Worm (Caenorhabditis elegans) whole organism, late embryonic: ENCODE measurements around the gene ife-5.

Experiments used
- F13H6.1 ChIP-seq: sonication (generic microtip); optimal IDR thresholded peaks from 2 replicates; lab custom pipeline; 2016; ENCODE audit warnings: missing genetic modification characterization, missing compliant biosample characterization
- K02D7.2 ChIP-seq: sonication (generic microtip); optimal IDR thresholded peaks from 2 replicates; lab custom pipeline; 2017; ENCODE audit warnings: mild to moderate bottlenecking, missing genetic modification characterization, missing compliant biosample characterization
- ama-1 ChIP-seq: fragments of 150-350 bp; optimal IDR thresholded peaks from 2 replicates; lab custom pipeline; 2014
- ceh-14 ChIP-seq: sonication (generic microtip); optimal IDR thresholded peaks from 2 replicates; lab custom pipeline; 2016; ENCODE audit warnings: missing genotype, missing genetic modification characterization, missing compliant biosample characterization
- ceh-2 ChIP-seq: sonication (generic microtip); optimal IDR thresholded peaks from 2 replicates; lab custom pipeline; 2016; ENCODE audit warnings: missing genotype, missing genetic modification characterization, missing compliant biosample characterization
- ceh-34 ChIP-seq: sonication (generic microtip); optimal IDR thresholded peaks from 2 replicates; lab custom pipeline; 2016; ENCODE audit warnings: mild to moderate bottlenecking, missing genetic modification characterization, missing compliant biosample characterization
- ceh-45 ChIP-seq: fragments of 200-800 bp; sonication (Bioruptor generic); IDR thresholded peaks from 2 replicates; pipeline ENCODE4 v1.3.6; 2022; ENCODE audit warnings: missing genetic modification reagents, missing genetic modification characterization, missing compliant biosample characterization
- che-1 ChIP-seq: sonication (generic microtip); optimal IDR thresholded peaks from 2 replicates; lab custom pipeline; 2016; ENCODE audit warnings: mild to moderate bottlenecking, missing genetic modification characterization, missing compliant biosample characterization
- eyg-1 ChIP-seq: sonication (generic microtip); optimal IDR thresholded peaks from 2 replicates; lab custom pipeline; 2016; ENCODE audit warnings: missing genotype, missing genetic modification characterization, missing compliant biosample characterization
- fkh-10 ChIP-seq: fragments of 150-350 bp; optimal IDR thresholded peaks from 2 replicates; lab custom pipeline; 2014; ENCODE audit warnings: missing biosample characterization, missing genetic modification reagents, missing genetic modification characterization
- hlh-30 ChIP-seq: sonication (generic microtip); optimal IDR thresholded peaks from 2 replicates; lab custom pipeline; 2017; ENCODE audit warnings: antibody characterized with exemption, missing genetic modification characterization, missing compliant biosample characterization; ENCODE audit not compliant: insufficient read depth
- pha-4 ChIP-seq: fragments of 150-350 bp; optimal IDR thresholded peaks from 2 replicates; lab custom pipeline; 2018; ENCODE audit warnings: missing biosample characterization, missing genetic modification reagents, missing genetic modification characterization
- ref-2 ChIP-seq: sonication (generic microtip); optimal IDR thresholded peaks from 2 replicates; lab custom pipeline; 2016; ENCODE audit warnings: missing genetic modification characterization, missing compliant biosample characterization
- sdc-2 ChIP-seq: sonication (generic microtip); optimal IDR thresholded peaks from 2 replicates; lab custom pipeline; 2016; ENCODE audit warnings: missing genotype, missing genetic modification characterization, missing compliant biosample characterization
- sox-2 ChIP-seq: fragments of 200-800 bp; sonication (Bioruptor generic); IDR thresholded peaks from 2 replicates; pipeline ENCODE4 v1.3.6; 2022; ENCODE audit warnings: missing genetic modification reagents, missing genetic modification characterization, missing compliant biosample characterization
- tbx-2 ChIP-seq: sonication (generic microtip); optimal IDR thresholded peaks from 2 replicates; lab custom pipeline; 2016; ENCODE audit warnings: missing genetic modification characterization, missing compliant biosample characterization
- tbx-7 ChIP-seq: sonication (generic microtip); optimal IDR thresholded peaks from 2 replicates; lab custom pipeline; 2016; ENCODE audit warnings: missing genotype, missing genetic modification characterization, missing compliant biosample characterization
- ttx-3 ChIP-seq: sonication (generic microtip); optimal IDR thresholded peaks from 2 replicates; lab custom pipeline; 2016; ENCODE audit warnings: missing genetic modification reagents, missing genetic modification characterization, missing compliant biosample characterization
- unc-86 ChIP-seq: sonication (generic microtip); optimal IDR thresholded peaks from 2 replicates; lab custom pipeline; 2016; ENCODE audit warnings: missing genetic modification characterization, missing compliant biosample characterization
- zip-5 ChIP-seq: sonication (generic microtip); optimal IDR thresholded peaks from 2 replicates; lab custom pipeline; 2016; ENCODE audit warnings: missing genetic modification characterization, missing compliant biosample characterization

The ife-5 gene

ce11 chrII:12332624-12333023 lies 52.2 kb downstream of the ife-5 start, which contains the start of gene sre-54:
Gene sre-54, plus strand, starts transcription at chrII:12332924.
- TF ChIP-seq sox-2 (GFP tag; lab: Robert Waterston, UW) (no peak), hlh-30 (no peak), tbx-7 (no peak), tbx-2 (tag; lab: Kevin White, UChicago) (no peak), fkh-10 (no peak), ama-1 (lab: Kevin White, UChicago) (no peak), ceh-45 (GFP tag; lab: Robert Waterston, UW) (no peak), sdc-2 (tag; lab: Kevin White, UChicago) (no peak), ttx-3 (tag; lab: Kevin White, UChicago) (no peak), pha-4 (tag; lab: Kevin White, UChicago) (no peak), F13H6.1 (tag; lab: Kevin White, UChicago) (no peak), ceh-2 (tag; lab: Kevin White, UChicago) (no peak), ceh-14 (tag; lab: Kevin White, UChicago) (no peak), ceh-34 (tag; lab: Kevin White, UChicago) (no peak), eyg-1 (tag; lab: Kevin White, UChicago) (no peak), ref-2 (no peak), K02D7.2 (tag; lab: Kevin White, UChicago) (no peak), che-1 (no peak), zip-5 (tag; lab: Kevin White, UChicago) (no peak), unc-86 (no peak)
